Worm (Caenorhabditis elegans): ENCODE results near the gene AH9.1.

- TF ChIP-seq cog-1 (tag; optimal IDR thresholded peaks at IDR 0.05) (no peak), flt-1 (GFP tag; IDR thresholded peaks at IDR 0.05) (no peak), ztf-23 (GFP tag; IDR thresholded peaks at IDR 0.05) (no peak), ztf-29 (GFP tag; IDR thresholded peaks at IDR 0.05) (no peak), tab-1 (GFP tag; IDR thresholded peaks at IDR 0.05) (no peak), klf-2 (GFP tag; conservative IDR thresholded peaks at IDR 0.05) (no peak), ref-1 (GFP tag; conservative IDR thresholded peaks at IDR 0.05) (no peak), T22C8.4 (GFP tag; IDR thresholded peaks at IDR 0.05) (no peak), med-1 (GFP tag; optimal IDR thresholded peaks at IDR 0.05; ENCODE audit: insufficient read depth) (no peak)
Observed at ce11 chrX:2233929-2234328, 12.9 kb downstream of the AH9.1 start, which contains the start of gene T14F9.2.
